Worm (Caenorhabditis elegans): ENCODE data around the gene C50E10.2.

Gene C50E10.2

ce11 chrII:12280360-12280759 is 29.2 kb downstream of the C50E10.2 start, which contains the start of gene ife-5:
ife-5 (plus strand) TSS chrII:12280660.
- TF ChIP-seq lin-39 (tag; optimal IDR thresholded peaks at IDR 0.05) (no peak), sma-9 (GFP tag; optimal IDR thresholded peaks at IDR 0.05) (no peak), sma-9 (tag; optimal IDR thresholded peaks at IDR 0.05) (no peak), R02D3.7 (tag; optimal IDR thresholded peaks at IDR 0.05) (no peak)

DNA sequence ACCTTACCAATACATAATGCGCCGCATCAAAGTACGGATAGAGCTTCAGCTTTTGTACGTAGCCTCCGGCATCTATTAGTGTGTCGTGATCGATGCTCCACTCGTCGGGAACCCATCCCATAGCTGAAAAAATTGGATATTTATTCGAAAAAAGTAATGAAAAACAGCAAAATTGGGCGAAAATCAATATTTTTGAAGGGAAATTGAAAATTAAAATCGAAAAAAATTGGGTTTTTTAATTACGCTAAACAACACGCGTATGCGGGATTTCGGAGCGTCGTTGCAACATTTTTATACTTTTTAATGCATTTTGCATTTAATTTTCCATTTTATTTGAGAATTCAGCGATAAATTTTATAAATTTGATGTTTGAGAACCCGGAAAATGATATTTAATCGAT is 30.3 kb downstream of the C50E10.2 start, which contains the start of the genes tric-1B.2 and Y57A10A.29:
Gene tric-1B.2 (minus strand): TSS at position 129 of the 400 bp plus-strand sequence.
Gene Y57A10A.29 (plus strand): TSS at position 303 of the 400 bp plus-strand sequence.
- peak; percentile 21 for TF ChIP-seq C34F6.9 (tag; optimal IDR thresholded peaks at IDR 0.05)
- no peak for TF ChIP-seq peb-1 (tag; optimal IDR thresholded peaks at IDR 0.05)
- TF ChIP-seq unc-55 (GFP tag; optimal IDR thresholded peaks at IDR 0.05), result peak; percentile 28
- no peak for TF ChIP-seq nhr-77 (tag; optimal IDR thresholded peaks at IDR 0.05)
- no peak for TF ChIP-seq nhr-21 (tag; optimal IDR thresholded peaks at IDR 0.05)
- TF ChIP-seq lsy-2 (tag; optimal IDR thresholded peaks at IDR 0.05), result peak in 1 of 2 experiments; percentile 10
- TF ChIP-seq sma-3 (GFP tag; optimal IDR thresholded peaks at IDR 0.05), result no peak

DNA sequence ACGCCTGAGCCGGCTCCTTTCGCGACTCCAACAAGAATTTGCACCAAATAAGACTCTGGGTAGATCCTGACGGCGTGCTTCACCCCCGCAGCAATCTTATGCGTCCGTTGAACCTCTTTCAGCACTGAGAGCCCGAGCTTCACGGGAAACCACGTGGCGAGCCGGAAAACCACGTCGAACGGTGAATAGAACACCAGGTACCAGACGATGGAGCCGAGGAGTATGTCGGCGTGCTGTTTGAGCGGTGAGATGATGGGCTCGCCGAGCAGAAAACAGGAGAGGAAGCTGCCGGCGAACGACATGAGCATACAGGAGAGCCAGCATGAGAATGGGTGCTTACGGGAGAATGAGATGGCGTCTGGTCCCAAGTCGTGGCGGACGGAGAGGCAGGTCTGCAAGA is 30.9 kb downstream of the C50E10.2 start:
- TF ChIP-seq nhr-237 (tag; optimal IDR thresholded peaks at IDR 0.05) (no peak), ztf-4 (tag; optimal IDR thresholded peaks at IDR 0.05) (no peak), egl-27 (tag; optimal IDR thresholded peaks at IDR 0.05) (no peak), gmeb-1 (tag; optimal IDR thresholded peaks at IDR 0.05) (no peak), lsy-2 (tag; optimal IDR thresholded peaks at IDR 0.05) (no peak), ama-1 (optimal IDR thresholded peaks at IDR 0.05) (no peak), nhr-129 (tag; optimal IDR thresholded peaks at IDR 0.05) (no peak)

ce11 chrII:12274944-12275343 is 34.6 kb downstream of the C50E10.2 start, which contains the start of gene Y57A10A.27:
Y57A10A.27 (minus strand) TSS chrII:12275044.
- TF ChIP-seq blmp-1 (tag; optimal IDR thresholded peaks at IDR 0.05; ENCODE audit: insufficient read depth) (no peak), unc-62 (GFP tag; optimal IDR thresholded peaks at IDR 0.05) (no peak), fos-1 (tag; optimal IDR thresholded peaks at IDR 0.05) (no peak), skn-1 (tag; optimal IDR thresholded peaks at IDR 0.05) (no peak), mbf-1 (tag; optimal IDR thresholded peaks at IDR 0.05) (no peak), ceh-16 (tag; optimal IDR thresholded peaks at IDR 0.05) (no peak), lin-13 (GFP tag; optimal IDR thresholded peaks at IDR 0.05) (no peak)

DNA sequence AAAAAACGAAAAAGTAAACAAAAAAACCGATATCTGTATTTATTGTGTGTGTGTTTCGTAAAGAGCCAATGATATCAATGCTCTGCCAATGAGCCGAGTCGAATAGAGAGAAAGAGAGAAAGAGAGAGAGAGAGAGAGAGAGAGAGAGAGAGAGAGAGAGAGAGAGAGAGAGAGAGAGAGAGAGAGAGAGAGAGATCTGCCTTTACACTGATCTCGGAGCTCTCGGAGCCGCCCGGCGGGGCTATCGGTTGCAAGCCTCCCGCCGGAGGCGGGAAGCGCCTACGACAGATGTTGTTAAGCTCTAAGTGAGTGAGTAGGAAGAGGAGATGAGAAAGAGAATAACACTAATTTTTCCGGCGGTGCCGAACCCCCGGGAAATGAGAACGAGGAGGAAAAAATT is 40.7 kb downstream of the C50E10.2 start:
- TF ChIP-seq nhr-77 (tag; optimal IDR thresholded peaks at IDR 0.05), result no peak
- TF ChIP-seq lsy-2 (tag; optimal IDR thresholded peaks at IDR 0.05), result peak in 1 of 2 experiments; percentile 45
- no peak for TF ChIP-seq nhr-25 (tag; optimal IDR thresholded peaks at IDR 0.05)
- TF ChIP-seq blmp-1 (tag; optimal IDR thresholded peaks at IDR 0.05; ENCODE audit: insufficient read depth), result no peak
- TF ChIP-seq nhr-12 (tag; optimal IDR thresholded peaks at IDR 0.05), result no peak
- TF ChIP-seq nhr-129 (tag; optimal IDR thresholded peaks at IDR 0.05), result peak; percentile 5
- no peak for TF ChIP-seq nhr-21 (tag; optimal IDR thresholded peaks at IDR 0.05)
- TF ChIP-seq gmeb-1 (tag; optimal IDR thresholded peaks at IDR 0.05), result no peak
- no peak for TF ChIP-seq sem-4 (tag; optimal IDR thresholded peaks at IDR 0.05)
- TF ChIP-seq sma-9 (GFP tag; optimal IDR thresholded peaks at IDR 0.05), result no peak
- no peak for TF ChIP-seq sma-9 (tag; optimal IDR thresholded peaks at IDR 0.05)
- peak; percentile 6 for TF ChIP-seq C34F6.9 (tag; optimal IDR thresholded peaks at IDR 0.05)
- TF ChIP-seq nhr-23 (tag; optimal IDR thresholded peaks at IDR 0.05), result no peak

ce11 chrII:12266797-12267196 is 42.7 kb downstream of the C50E10.2 start:
- peak; percentile 37 for TF ChIP-seq fos-1 (tag; optimal IDR thresholded peaks at IDR 0.05)
- no peak for TF ChIP-seq mdl-1 (tag; optimal IDR thresholded peaks at IDR 0.05)
- no peak for TF ChIP-seq unc-55 (GFP tag; optimal IDR thresholded peaks at IDR 0.05)

- TF ChIP-seq fos-1 (tag; optimal IDR thresholded peaks at IDR 0.05) (no peak), dmd-4 (tag; optimal IDR thresholded peaks at IDR 0.05) (no peak), Y55F3AM.14 (GFP tag; optimal IDR thresholded peaks at IDR 0.05) (no peak), nhr-77 (tag; optimal IDR thresholded peaks at IDR 0.05) (no peak), gmeb-1 (tag; optimal IDR thresholded peaks at IDR 0.05) (no peak)
Measured at ce11 chrII:12266145-12266544, 43.4 kb downstream of the C50E10.2 start, which contains the start of gene tric-1B.1. tric-1B.1 (minus strand) TSS chrII:12266245.
